Worm (Caenorhabditis elegans): Measurements from ENCODE around the gene W01B6.5.

The W01B6.5 gene

ce11 chrIV:10089777-10090176, 13.8 kb downstream of the W01B6.5 start, which contains the start of gene ttr-39:
Gene ttr-39 (minus strand): TSS chrIV:10089877.
- TF ChIP-seq lin-39 (tag; optimal IDR thresholded peaks at IDR 0.05) (no peak), snpc-4 (tag; optimal IDR thresholded peaks at IDR 0.05) (no peak), lin-11 (tag; optimal IDR thresholded peaks at IDR 0.05) (no peak), egl-27 (tag; optimal IDR thresholded peaks at IDR 0.05) (no peak)

ce11 chrIV:10090358-10090757, 14.4 kb downstream of the W01B6.5 start, which contains the start of gene ttbk-5:
Gene ttbk-5 (plus strand): TSS chrIV:10090658.
- TF ChIP-seq elt-1 (tag; optimal IDR thresholded peaks at IDR 0.05): no peak
- no peak for TF ChIP-seq ZK546.5 (tag; optimal IDR thresholded peaks at IDR 0.05)
- TF ChIP-seq nhr-77 (tag; optimal IDR thresholded peaks at IDR 0.05): no peak

ce11 chrIV:10095171-10095570, 19.2 kb downstream of the W01B6.5 start, which contains the start of the genes C04G2.5 and msp-36:
Gene C04G2.5 (minus strand): TSS chrIV:10095271.
Gene msp-36 (plus strand): TSS chrIV:10095433.
- TF ChIP-seq elt-3 (tag; optimal IDR thresholded peaks at IDR 0.05) (no peak), F13H6.1 (tag; optimal IDR thresholded peaks at IDR 0.05) (no peak), elt-1 (tag; optimal IDR thresholded peaks at IDR 0.05) (no peak), unc-62 (GFP tag; optimal IDR thresholded peaks at IDR 0.05) (no peak), nhr-11 (tag; optimal IDR thresholded peaks at IDR 0.05) (no peak), unc-55 (GFP tag; optimal IDR thresholded peaks at IDR 0.05) (no peak)

ce11 chrIV:10096881-10097280, 20.9 kb downstream of the W01B6.5 start, which contains the start of gene dis-3:
Gene dis-3 (plus strand): TSS chrIV:10097202.
- TF ChIP-seq unc-55 (GFP tag; optimal IDR thresholded peaks at IDR 0.05): no peak
- peak; percentile 55 for TF ChIP-seq R02D3.7 (tag; optimal IDR thresholded peaks at IDR 0.05)

- TF ChIP-seq aly-2 (tag; optimal IDR thresholded peaks at IDR 0.05): no peak
- no peak for TF ChIP-seq nhr-6 (tag; optimal IDR thresholded peaks at IDR 0.05)
- TF ChIP-seq egl-27 (tag; optimal IDR thresholded peaks at IDR 0.05): no peak
- TF ChIP-seq ztf-4 (tag; optimal IDR thresholded peaks at IDR 0.05): no peak
- no peak for TF ChIP-seq nhr-77 (tag; optimal IDR thresholded peaks at IDR 0.05)
- TF ChIP-seq blmp-1 (tag; optimal IDR thresholded peaks at IDR 0.05; ENCODE audit: insufficient read depth): no peak
- TF ChIP-seq lin-39 (tag; optimal IDR thresholded peaks at IDR 0.05): no peak
- no peak for TF ChIP-seq F13H6.1 (tag; optimal IDR thresholded peaks at IDR 0.05)
- TF ChIP-seq sem-4 (tag; optimal IDR thresholded peaks at IDR 0.05): no peak
Observed at ce11 chrIV:10110417-10110816, 34.4 kb downstream of the W01B6.5 start, which contains the start of gene egl-38. Gene egl-38 (minus strand): TSS chrIV:10110517.

- TF ChIP-seq gmeb-1 (tag; optimal IDR thresholded peaks at IDR 0.05) (no peak), nhr-12 (tag; optimal IDR thresholded peaks at IDR 0.05) (no peak), fos-1 (tag; optimal IDR thresholded peaks at IDR 0.05) (no peak), R02D3.7 (tag; optimal IDR thresholded peaks at IDR 0.05) (no peak), mab-5 (tag; optimal IDR thresholded peaks at IDR 0.05) (no peak), sem-4 (tag; optimal IDR thresholded peaks at IDR 0.05) (no peak), sma-9 (GFP tag; optimal IDR thresholded peaks at IDR 0.05) (no peak), sma-9 (tag; optimal IDR thresholded peaks at IDR 0.05) (no peak), F13H6.1 (tag; optimal IDR thresholded peaks at IDR 0.05) (no peak), elt-1 (tag; optimal IDR thresholded peaks at IDR 0.05) (no peak), unc-39 (tag; optimal IDR thresholded peaks at IDR 0.05) (no peak), lin-39 (tag; optimal IDR thresholded peaks at IDR 0.05) (no peak), nhr-21 (tag; optimal IDR thresholded peaks at IDR 0.05) (no peak), mbf-1 (tag; optimal IDR thresholded peaks at IDR 0.05) (no peak), nhr-23 (tag; optimal IDR thresholded peaks at IDR 0.05) (no peak), alr-1 (tag; optimal IDR thresholded peaks at IDR 0.05) (no peak), zag-1 (tag; optimal IDR thresholded peaks at IDR 0.05) (no peak), ztf-4 (tag; optimal IDR thresholded peaks at IDR 0.05) (no peak), skn-1 (tag; optimal IDR thresholded peaks at IDR 0.05) (no peak), unc-55 (GFP tag; optimal IDR thresholded peaks at IDR 0.05) (no peak)
Observed at ce11 chrIV:10110870-10111269, 34.9 kb downstream of the W01B6.5 start.

ce11 chrIV:10111441-10111840, 35.4 kb downstream of the W01B6.5 start, which contains the start of gene spch-1:
Gene spch-1 (minus strand): TSS chrIV:10111541.
- TF ChIP-seq skn-1 (tag; optimal IDR thresholded peaks at IDR 0.05): no peak
- no peak for TF ChIP-seq crh-2 (tag; optimal IDR thresholded peaks at IDR 0.05)
- TF ChIP-seq lin-11 (tag; optimal IDR thresholded peaks at IDR 0.05): no peak
- TF ChIP-seq sem-4 (tag; optimal IDR thresholded peaks at IDR 0.05): no peak
- TF ChIP-seq F13H6.1 (tag; optimal IDR thresholded peaks at IDR 0.05): no peak
- TF ChIP-seq lsy-2 (tag; optimal IDR thresholded peaks at IDR 0.05): no peak
- no peak for TF ChIP-seq blmp-1 (tag; optimal IDR thresholded peaks at IDR 0.05; ENCODE audit: insufficient read depth)
- TF ChIP-seq ama-1 (optimal IDR thresholded peaks at IDR 0.05): no peak
- no peak for TF ChIP-seq snpc-4 (tag; optimal IDR thresholded peaks at IDR 0.05)
- no peak for TF ChIP-seq elt-3 (tag; optimal IDR thresholded peaks at IDR 0.05)
- TF ChIP-seq mbf-1 (tag; optimal IDR thresholded peaks at IDR 0.05): no peak
- TF ChIP-seq Y55F3AM.14 (GFP tag; optimal IDR thresholded peaks at IDR 0.05): no peak
- TF ChIP-seq mab-5 (tag; optimal IDR thresholded peaks at IDR 0.05): no peak
- TF ChIP-seq nhr-129 (tag; optimal IDR thresholded peaks at IDR 0.05): no peak
- TF ChIP-seq alr-1 (tag; optimal IDR thresholded peaks at IDR 0.05): no peak
- no peak for TF ChIP-seq nhr-21 (tag; optimal IDR thresholded peaks at IDR 0.05)
- no peak for TF ChIP-seq R02D3.7 (tag; optimal IDR thresholded peaks at IDR 0.05)
